Worm (Caenorhabditis elegans): ENCODE results near the gene F11G11.13.

Gene F11G11.13

ce11 chrII:4837659-4838058 is 38.3 kb downstream of the F11G11.13 start, which contains the start of gene C33F10.12 (continued):
- TF ChIP-seq egl-44 (GFP tag; IDR thresholded peaks at IDR 0.05) (no peak), Y53G8AR.9 (GFP tag; conservative IDR thresholded peaks at IDR 0.05) (no peak), tlf-1 (GFP tag; optimal IDR thresholded peaks at IDR 0.05) (no peak)

ce11 chrII:4834761-4835160 is 41.2 kb downstream of the F11G11.13 start, which contains the start of the genes C33F10.11 and C33F10.1:
Gene C33F10.11, minus strand, starts transcription at chrII:4834861.
Gene C33F10.1, plus strand, starts transcription at chrII:4835023.
- TF ChIP-seq madf-8 (GFP tag; conservative IDR thresholded peaks at IDR 0.05) (no peak), lir-1 (GFP tag; conservative IDR thresholded peaks at IDR 0.05) (no peak), attf-5 (GFP tag; optimal IDR thresholded peaks at IDR 0.05) (no peak), gei-17 (GFP tag; optimal IDR thresholded peaks at IDR 0.05) (no peak), madf-10 (tag; optimal IDR thresholded peaks at IDR 0.05) (no peak)

DNA sequence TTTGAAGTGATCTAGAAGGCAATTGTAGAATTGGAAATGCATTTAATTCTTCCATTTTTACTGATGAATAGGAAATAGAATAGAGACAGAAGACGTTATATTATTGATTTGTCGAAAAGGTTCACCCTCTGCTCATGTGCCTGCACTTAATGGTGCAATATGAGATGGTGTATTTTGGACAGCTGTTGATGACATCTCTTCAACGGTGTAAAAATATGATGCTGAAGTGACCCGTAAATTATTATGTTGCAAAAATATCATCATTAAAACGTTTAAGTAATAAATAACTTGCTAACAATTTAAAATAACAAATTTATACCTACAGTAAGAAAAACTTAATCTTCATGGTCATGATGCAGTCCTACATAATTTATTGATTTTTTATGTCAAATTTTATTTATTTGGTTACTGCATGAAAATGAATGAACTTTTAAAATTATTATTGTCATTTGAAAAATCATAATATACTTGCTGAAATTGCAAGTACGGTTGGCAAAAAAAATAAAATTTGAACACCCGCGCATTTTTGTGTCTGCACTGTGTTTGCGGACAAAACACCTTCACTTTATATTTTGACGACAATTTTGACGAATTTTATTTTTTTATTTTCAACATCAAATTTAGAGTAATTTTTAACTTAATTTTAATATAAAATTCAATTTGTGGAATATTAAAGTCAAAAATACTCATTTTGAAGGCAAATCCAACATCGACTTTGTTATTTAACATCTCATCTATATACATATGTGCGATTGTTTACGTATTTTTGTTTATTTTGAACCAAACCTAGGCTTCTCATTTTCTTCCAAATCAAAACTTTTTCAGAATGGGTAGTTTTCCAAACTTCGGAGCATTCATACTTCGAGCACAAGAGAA is 48.0 kb downstream of the F11G11.13 start, which contains the start of the genes fbxb-88 and tbck-1:
Gene fbxb-88, minus strand, starts transcription at position 151 of the 876 bp plus-strand sequence.
Gene tbck-1, plus strand, starts transcription at position 826 of the 876 bp plus-strand sequence.
- no peak for TF ChIP-seq ceh-79 (tag; optimal IDR thresholded peaks at IDR 0.05)
- TF ChIP-seq tbx-9 (tag; optimal IDR thresholded peaks at IDR 0.05; ENCODE audit: borderline replicate concordance), result no peak
- no peak for TF ChIP-seq mxl-1 (tag; optimal IDR thresholded peaks at IDR 0.05)
- TF ChIP-seq K12H6.12 (tag; optimal IDR thresholded peaks at IDR 0.05), result no peak
- TF ChIP-seq lin-54 (GFP tag; optimal IDR thresholded peaks at IDR 0.05), result peak; percentile 96
- no peak for TF ChIP-seq bed-2 (GFP tag; IDR thresholded peaks at IDR 0.05)
- peak; percentile 4 to 88 (median 33) for TF ChIP-seq lin-35 (GFP tag; optimal IDR thresholded peaks at IDR 0.05)
- TF ChIP-seq attf-5 (GFP tag; optimal IDR thresholded peaks at IDR 0.05), result peak; percentile 44
- no peak for TF ChIP-seq Y67H2A.10 (GFP tag; conservative IDR thresholded peaks at IDR 0.05)
- peak; percentile 83 for TF ChIP-seq dpl-1 (GFP tag; optimal IDR thresholded peaks at IDR 0.05)
- no peak for TF ChIP-seq egl-44 (GFP tag; IDR thresholded peaks at IDR 0.05)
- TF ChIP-seq efl-1 (GFP tag; optimal IDR thresholded peaks at IDR 0.05), result peak; percentile 76
- no peak for TF ChIP-seq xnd-1 (tag; optimal IDR thresholded peaks at IDR 0.05)

All from whole organism, young adult.